Worm (Caenorhabditis elegans) whole organism, young adult: ENCODE measurements around the gene F47B8.18.

Experiments
- F22D6.2 ChIP-seq: sonication (generic microtip); optimal IDR thresholded peaks from 2 replicates; lab custom pipeline; 2016; ENCODE audit warnings: mild to moderate bottlenecking, missing genetic modification characterization, missing compliant biosample characterization
- chd-7 ChIP-seq: sonication (generic microtip); optimal IDR thresholded peaks from 2 replicates; lab custom pipeline; 2016; ENCODE audit warnings: mild to moderate bottlenecking, missing genetic modification characterization, moderate library complexity, missing compliant biosample characterization

ce11 chrV:14314236-14314635 lies 11.0 kb downstream of the F47B8.18 start, which contains the start of gene F47B8.1:
- TF ChIP-seq chd-7 (tag; lab: Kevin White, UChicago) = no peak
- TF ChIP-seq F22D6.2 (tag; lab: Kevin White, UChicago) = no peak
